Fruit fly (Drosophila melanogaster) whole organism, pupa: ENCODE data around the gene Hr39.
A peak's percentile ranks its signal among the peaks of the same experiment; 100 is the strongest.

Experiments
- CG10348 ChIP-seq: fragments of 200-800 bp; sonication (Bioruptor generic); IDR thresholded peaks from 2 replicates; pipeline ENCODE4 v1.3.6; 2022; ENCODE audit warnings: missing biosample characterization, missing genetic modification characterization
- CG12605 ChIP-seq: fragments of 200-800 bp; sonication (Bioruptor generic); IDR thresholded peaks from 2 replicates; pipeline ENCODE4 v1.3.6; 2022; ENCODE audit warnings: missing biosample characterization, missing genetic modification characterization
- CG13204 ChIP-seq: fragments of 200-800 bp; sonication (Bioruptor generic); optimal IDR thresholded peaks from 2 replicates; lab custom pipeline; 2018; ENCODE audit warnings: missing biosample characterization, mild to moderate bottlenecking, missing genetic modification characterization, moderate library complexity
- CG14655 ChIP-seq: fragments of 200-800 bp; sonication (Bioruptor generic); optimal IDR thresholded peaks from 3 replicates; lab custom pipeline; 2017; ENCODE audit warnings: mild to moderate bottlenecking, missing biosample characterization, missing genetic modification reagents, missing genetic modification characterization
- CG15710 ChIP-seq: fragments of 200-800 bp; sonication (Bioruptor generic); optimal IDR thresholded peaks from 2 replicates; lab custom pipeline; 2018; ENCODE audit warnings: missing biosample characterization, mild to moderate bottlenecking, missing genetic modification characterization, moderate library complexity
- CG17806 ChIP-seq: fragments of 200-800 bp; sonication (Bioruptor generic); optimal IDR thresholded peaks from 2 replicates; lab custom pipeline; 2018; ENCODE audit warnings: missing biosample characterization, mild to moderate bottlenecking, missing genetic modification characterization, moderate library complexity
- CG32121 ChIP-seq: fragments of 200-800 bp; sonication (Bioruptor generic); IDR thresholded peaks from 2 replicates; pipeline ENCODE4 v1.3.6; 2022; ENCODE audit warnings: missing biosample characterization, missing genetic modification characterization
- CG34367 ChIP-seq: fragments of 200-800 bp; sonication (Bioruptor generic); optimal IDR thresholded peaks from 2 replicates; lab custom pipeline; 2018; ENCODE audit warnings: missing biosample characterization, mild to moderate bottlenecking, missing genetic modification characterization
- CG4496 ChIP-seq: fragments of 200-800 bp; sonication (Bioruptor generic); IDR thresholded peaks from 3 replicates; pipeline ENCODE4 v1.3.6; 2022; ENCODE audit warnings: missing biosample characterization, missing genetic modification characterization
- CG8159 ChIP-seq: fragments of 200-800 bp; sonication (Bioruptor generic); optimal IDR thresholded peaks from 3 replicates; lab custom pipeline; 2018; ENCODE audit warnings: missing biosample characterization, mild to moderate bottlenecking, missing genetic modification characterization, moderate library complexity
- CG8301 ChIP-seq: fragments of 200-800 bp; sonication (Bioruptor generic); optimal IDR thresholded peaks from 2 replicates; lab custom pipeline; 2018; ENCODE audit warnings: missing biosample characterization, mild to moderate bottlenecking, missing genetic modification characterization
- CG9948 ChIP-seq: fragments of 200-800 bp; sonication (Bioruptor generic); optimal IDR thresholded peaks from 2 replicates; lab custom pipeline; 2018; ENCODE audit warnings: missing biosample characterization, mild to moderate bottlenecking, missing genetic modification characterization, moderate library complexity
- D1 ChIP-seq: fragments of 200-800 bp; sonication (Bioruptor generic); optimal IDR thresholded peaks from 2 replicates; lab custom pipeline; 2018; ENCODE audit warnings: missing biosample characterization, mild to moderate bottlenecking, missing genetic modification characterization, moderate library complexity
- EcR ChIP-seq: fragments of 200-800 bp; sonication (Bioruptor generic); optimal IDR thresholded peaks from 3 replicates; lab custom pipeline; 2019; ENCODE audit warnings: missing biosample characterization, missing genetic modification characterization, mild to moderate bottlenecking, moderate library complexity, missing genetic modification reagents
- Ets98B ChIP-seq: fragments of 200-800 bp; sonication (Bioruptor generic); IDR thresholded peaks from 2 replicates; pipeline ENCODE4 v1.3.6; 2022; ENCODE audit warnings: missing biosample characterization, missing genetic modification characterization
- Pif1A ChIP-seq: fragments of 200-800 bp; sonication (Bioruptor generic); optimal IDR thresholded peaks from 3 replicates; lab custom pipeline; 2016; ENCODE audit warnings: missing biosample characterization, missing genetic modification characterization
- Pif1B ChIP-seq: fragments of 200-800 bp; sonication (Bioruptor generic); optimal IDR thresholded peaks from 3 replicates; lab custom pipeline; 2016; ENCODE audit warnings: missing biosample characterization, missing genetic modification characterization
- Snoo ChIP-seq: fragments of 200-800 bp; sonication (Bioruptor generic); optimal IDR thresholded peaks from 3 replicates; lab custom pipeline; 2017; ENCODE audit warnings: missing biosample characterization, mild to moderate bottlenecking, missing genetic modification characterization, inconsistent platforms
- fd96Ca ChIP-seq: fragments of 200-800 bp; sonication (Bioruptor generic); IDR thresholded peaks from 3 replicates; pipeline ENCODE4 v1.3.6; 2022; ENCODE audit warnings: missing biosample characterization, missing genetic modification characterization
- gl ChIP-seq: fragments of 200-800 bp; sonication (Bioruptor generic); optimal IDR thresholded peaks from 2 replicates; lab custom pipeline; 2018; ENCODE audit warnings: missing biosample characterization, mild to moderate bottlenecking, missing genetic modification characterization
- rn ChIP-seq: fragments of 200-800 bp; sonication (Bioruptor generic); IDR thresholded peaks from 2 replicates; pipeline ENCODE4 v1.3.6; 2022; ENCODE audit warnings: missing biosample characterization, missing genetic modification characterization

Gene Hr39

dm6 chr2L:21237048-21237747, at the start of gene Hr39:
Gene Hr39, plus strand, starts transcription at chr2L:21237250.
- TF ChIP-seq CG8159 (tag; lab: Kevin White, UChicago) (no peak), fd96Ca (GFP tag; lab: Robert Waterston, UW) (no peak), rn (GFP tag; lab: Robert Waterston, UW) (no peak), CG17806 (tag; lab: Kevin White, UChicago) (no peak), Snoo (tag; lab: Kevin White, UChicago) (no peak), CG4496 (GFP tag; lab: Robert Waterston, UW) (no peak), Pif1A (no peak), CG14655 (no peak), EcR (GFP tag; lab: Kevin White, UChicago) (no peak), CG10348 (GFP tag; lab: Robert Waterston, UW) (no peak), CG34367 (tag; lab: Kevin White, UChicago) (no peak), CG15710 (tag; lab: Kevin White, UChicago) (no peak), CG8301 (no peak), D1 (tag; lab: Kevin White, UChicago) (no peak), CG13204 (GFP tag; lab: Kevin White, UChicago) (no peak), gl (no peak), CG9948 (no peak), CG12605 (GFP tag; lab: Robert Waterston, UW) (no peak), CG32121 (no peak)

dm6 chr2L:21187753-21188152, 49.3 kb upstream of the Hr39 start:
- no peak for TF ChIP-seq gl
- TF ChIP-seq CG10348 (GFP tag; lab: Robert Waterston, UW), result no peak
- TF ChIP-seq CG8301, result no peak
- no peak for TF ChIP-seq CG17806 (tag; lab: Kevin White, UChicago)
- no peak for TF ChIP-seq CG12605 (GFP tag; lab: Robert Waterston, UW)
- TF ChIP-seq CG14655, result no peak
- TF ChIP-seq rn (GFP tag; lab: Robert Waterston, UW), result no peak

- TF ChIP-seq rn (GFP tag; lab: Robert Waterston, UW) (no peak), gl (no peak), CG10348 (GFP tag; lab: Robert Waterston, UW) (no peak), CG4496 (GFP tag; lab: Robert Waterston, UW) (no peak), CG32121 (no peak), CG14655 (no peak), CG8301 (no peak)
Measured at dm6 chr2L:21189273-21189781, 47.7 kb upstream of the Hr39 start.

DNA sequence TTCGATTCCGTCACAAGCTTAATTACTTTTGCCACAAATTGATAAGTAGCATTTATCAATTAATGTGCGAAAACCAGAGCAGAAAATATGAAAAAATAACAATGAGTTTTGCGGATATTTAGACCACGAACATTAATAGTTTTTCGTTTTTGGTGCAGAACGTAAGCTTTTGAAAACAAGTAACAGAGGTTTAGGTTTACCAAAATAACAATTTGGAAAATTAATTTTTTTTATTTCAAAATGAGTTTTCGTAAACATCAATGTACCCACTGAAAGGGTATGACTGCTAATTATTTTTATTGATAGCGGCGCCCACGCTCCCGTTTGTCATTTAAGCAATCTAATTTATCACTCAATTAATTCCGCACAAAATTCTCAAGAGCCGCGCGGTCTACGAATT, 41.7 kb upstream of the Hr39 start:
- no peak for TF ChIP-seq CG32121
- TF ChIP-seq CG13204 (GFP tag; lab: Kevin White, UChicago), result no peak
- no peak for TF ChIP-seq CG8159 (tag; lab: Kevin White, UChicago)
- no peak for TF ChIP-seq Ets98B (GFP tag; lab: Robert Waterston, UW)
- no peak for TF ChIP-seq CG10348 (GFP tag; lab: Robert Waterston, UW)
- TF ChIP-seq EcR (GFP tag; lab: Kevin White, UChicago), result no peak
- TF ChIP-seq CG8301, result no peak
- no peak for TF ChIP-seq Pif1A
- no peak for TF ChIP-seq CG14655
- no peak for TF ChIP-seq CG15710 (tag; lab: Kevin White, UChicago)
- TF ChIP-seq CG17806 (tag; lab: Kevin White, UChicago), result no peak

DNA sequence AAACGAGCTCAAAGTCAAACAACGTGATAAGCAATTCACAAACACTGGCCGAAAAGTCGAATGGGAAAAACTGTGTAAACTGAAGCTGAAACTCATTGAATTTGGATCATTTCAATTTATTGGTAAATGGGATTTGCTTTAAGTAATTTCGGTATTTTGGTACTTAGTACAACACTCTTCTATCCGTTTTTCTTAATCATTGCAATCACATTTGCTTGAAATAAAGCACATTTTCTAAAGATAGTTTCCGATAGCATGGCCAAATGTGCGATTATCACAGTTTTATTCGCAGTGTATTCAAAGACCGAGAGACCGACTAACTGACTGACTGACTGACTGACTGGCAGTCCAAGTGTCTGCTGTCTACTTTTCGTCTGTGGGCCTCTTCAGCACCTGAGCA, 40.5 kb upstream of the Hr39 start:
- TF ChIP-seq CG15710 (tag; lab: Kevin White, UChicago) (no peak), CG4496 (GFP tag; lab: Robert Waterston, UW) (0 out of 3 replicates have a peak, but pooled peaks have one; percentile 23), CG12605 (GFP tag; lab: Robert Waterston, UW) (no peak), CG34367 (tag; lab: Kevin White, UChicago) (peak; percentile 17), CG13204 (GFP tag; lab: Kevin White, UChicago) (no peak), Snoo (tag; lab: Kevin White, UChicago) (no peak), fd96Ca (GFP tag; lab: Robert Waterston, UW) (0 out of 3 replicates have a peak, but pooled peaks have one; percentile 20), CG8159 (tag; lab: Kevin White, UChicago) (peak; percentile 45), CG8301 (peak; percentile 58), Ets98B (GFP tag; lab: Robert Waterston, UW) (no peak), EcR (GFP tag; lab: Kevin White, UChicago) (no peak), Pif1A (peak; percentile 20), CG10348 (GFP tag; lab: Robert Waterston, UW) (no peak), CG14655 (peak; percentile 59), gl (no peak), rn (GFP tag; lab: Robert Waterston, UW) (no peak), CG32121 (peak; percentile 47; the same call in 1 of the 2 replicates), Pif1B (no peak), CG17806 (tag; lab: Kevin White, UChicago) (peak; percentile 17), CG9948 (peak; percentile 50), D1 (tag; lab: Kevin White, UChicago) (no peak)

DNA sequence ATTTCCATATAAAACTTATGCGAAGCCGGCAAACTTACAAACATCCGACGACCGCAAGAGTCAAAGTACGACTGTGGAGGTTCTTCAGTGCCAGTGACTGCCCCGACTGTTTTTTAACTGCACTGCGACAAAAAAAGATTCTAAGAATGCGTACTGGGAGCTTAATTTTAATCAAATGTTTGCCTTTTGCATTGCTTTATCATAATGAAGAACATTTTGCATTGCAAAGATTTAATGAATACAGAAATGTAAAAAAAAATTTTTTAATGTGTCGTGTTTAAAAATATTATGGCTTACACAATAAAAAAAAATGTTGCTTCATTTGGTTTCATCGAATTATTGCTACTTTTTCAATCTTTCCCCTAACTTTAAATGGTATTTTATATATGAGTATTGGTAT, 39.9 kb upstream of the Hr39 start:
- TF ChIP-seq fd96Ca (GFP tag; lab: Robert Waterston, UW) (no peak), D1 (tag; lab: Kevin White, UChicago) (no peak), Snoo (tag; lab: Kevin White, UChicago) (no peak), rn (GFP tag; lab: Robert Waterston, UW) (peak; percentile 55), Ets98B (GFP tag; lab: Robert Waterston, UW) (peak; percentile 42; the same call in 1 of the 2 replicates), CG8301 (peak; percentile 45), CG12605 (GFP tag; lab: Robert Waterston, UW) (no peak), CG17806 (tag; lab: Kevin White, UChicago) (peak; percentile 47), Pif1B (peak; percentile 30), EcR (GFP tag; lab: Kevin White, UChicago) (no peak), CG13204 (GFP tag; lab: Kevin White, UChicago) (no peak), CG14655 (peak; percentile 53), gl (no peak), CG32121 (peak; percentile 52), CG15710 (tag; lab: Kevin White, UChicago) (no peak), CG4496 (GFP tag; lab: Robert Waterston, UW) (peak; percentile 60; the same call in 1 of the 3 replicates), CG9948 (peak; percentile 40), CG34367 (tag; lab: Kevin White, UChicago) (no peak), CG10348 (GFP tag; lab: Robert Waterston, UW) (no peak), Pif1A (peak; percentile 18), CG8159 (tag; lab: Kevin White, UChicago) (peak; percentile 26)
- TF ChIP-seq, all 21 proteins: peak for 11
